Worm (Caenorhabditis elegans) whole organism, midembryonic: ENCODE results near the gene gtf-2E1.

Experiments used
- T22C8.4 ChIP-seq: fragments of 200-800 bp; sonication (Bioruptor generic); IDR thresholded peaks from 2 replicates; pipeline ENCODE4 v1.3.6; 2022; ENCODE audit warnings: missing genetic modification characterization, missing compliant biosample characterization
- cog-1 ChIP-seq: sonication (generic microtip); optimal IDR thresholded peaks from 2 replicates; lab custom pipeline; 2016; ENCODE audit warnings: missing genetic modification characterization, missing compliant biosample characterization
- flt-1 ChIP-seq: fragments of 200-800 bp; sonication (Bioruptor generic); IDR thresholded peaks from 2 replicates; pipeline ENCODE4 v1.3.6; 2022; ENCODE audit warnings: missing genetic modification characterization, missing compliant biosample characterization
- klf-2 ChIP-seq: fragments of 200-800 bp; sonication (Bioruptor generic); conservative IDR thresholded peaks from 2 replicates; pipeline ENCODE4 v1.3.6; 2022; ENCODE audit warnings: missing genetic modification reagents, missing genetic modification characterization, missing compliant biosample characterization
- ref-1 ChIP-seq: fragments of 200-800 bp; sonication (Bioruptor generic); conservative IDR thresholded peaks from 2 replicates; pipeline ENCODE4 v1.3.6; 2022; ENCODE audit warnings: missing genetic modification reagents, missing genetic modification characterization, missing compliant biosample characterization
- tab-1 ChIP-seq: fragments of 200-800 bp; sonication (Bioruptor generic); IDR thresholded peaks from 2 replicates; pipeline ENCODE4 v1.3.6; 2022; ENCODE audit warnings: missing genetic modification characterization, missing compliant biosample characterization
- ztf-23 ChIP-seq: fragments of 200-800 bp; sonication (Bioruptor generic); IDR thresholded peaks from 2 replicates; pipeline ENCODE4 v1.3.6; 2022; ENCODE audit warnings: missing genetic modification reagents, missing genetic modification characterization, missing compliant biosample characterization
- ztf-29 ChIP-seq: fragments of 200-800 bp; sonication (Bioruptor generic); IDR thresholded peaks from 2 replicates; pipeline ENCODE4 v1.3.6; 2022; ENCODE audit warnings: missing genetic modification reagents, missing genetic modification characterization, missing compliant biosample characterization

ce11 chrIV:17301933-17302332 is 46.8 kb downstream of the gtf-2E1 start, which contains the start of gene ifta-2:
- TF ChIP-seq T22C8.4 (GFP tag; lab: Robert Waterston, UW) (no peak), ztf-29 (no peak), tab-1 (GFP tag; lab: Robert Waterston, UW) (no peak), ref-1 (GFP tag; lab: Robert Waterston, UW) (no peak), cog-1 (tag; lab: Kevin White, UChicago) (no peak), ztf-23 (no peak), flt-1 (GFP tag; lab: Robert Waterston, UW) (no peak), klf-2 (GFP tag; lab: Robert Waterston, UW) (no peak)
